Worm (Caenorhabditis elegans) whole organism, early embryonic: ENCODE data around the gene B0218.7.

Experiments used
- ama-1 ChIP-seq: fragments of 150-350 bp; optimal IDR thresholded peaks from 2 replicates; lab custom pipeline; 2014
- hmbx-1 ChIP-seq: sonication (generic microtip); optimal IDR thresholded peaks from 2 replicates; lab custom pipeline; 2016; ENCODE audit warnings: mild to moderate bottlenecking, missing genetic modification characterization, missing compliant biosample characterization
- tra-4 ChIP-seq: sonication (generic microtip); optimal IDR thresholded peaks from 2 replicates; lab custom pipeline; 2017; ENCODE audit warnings: missing genetic modification characterization, missing compliant biosample characterization

DNA sequence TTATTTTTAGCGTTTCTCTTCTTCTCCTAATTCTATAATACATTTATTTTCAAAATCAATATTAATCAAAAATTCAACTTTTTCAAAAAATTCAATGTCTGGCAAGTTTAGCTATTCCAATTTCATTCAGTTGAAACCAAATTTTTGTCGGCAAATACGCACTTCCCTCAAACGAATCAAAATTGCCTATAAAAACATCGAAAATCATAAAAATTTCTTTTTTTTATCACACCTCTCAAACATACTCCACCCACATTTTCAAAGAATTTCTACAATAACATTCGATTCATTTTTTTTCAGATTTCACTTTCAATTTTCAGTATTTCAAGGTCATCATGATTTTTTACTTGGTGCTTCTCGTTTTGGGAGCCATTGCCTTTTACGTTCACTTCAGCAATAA lies 6.8 kb downstream of the B0218.7 start, which contains the start of gene faah-1:
- no peak for TF ChIP-seq ama-1 (lab: Kevin White, UChicago)
- TF ChIP-seq hmbx-1 (tag; lab: Kevin White, UChicago) = no peak
- no peak for TF ChIP-seq tra-4 (tag; lab: Kevin White, UChicago)
